Fruit fly (Drosophila melanogaster): Measurements from ENCODE around the gene nmd.

- no peak for TF ChIP-seq EcR (GFP tag; optimal IDR thresholded peaks at IDR 0.05)
- no peak for TF ChIP-seq pan (optimal IDR thresholded peaks at IDR 0.05)
- no peak for TF ChIP-seq psq (optimal IDR thresholded peaks at IDR 0.05)
These were observed 29.6 kb upstream of the nmd start, which contains the start of gene GATAd for dm6 chr2L:10333091-10333991.
